Fruit fly (Drosophila melanogaster) whole organism, embryonic: ENCODE results near the gene CG18765.

ENCODE experiments used
- Bteb2 ChIP-seq: fragments of 200-800 bp; sonication (Bioruptor generic); optimal IDR thresholded peaks from 2 replicates; lab custom pipeline; 2016; ENCODE audit warnings: missing biosample characterization, missing genetic modification characterization
- CG10267 ChIP-seq: fragments of 200-800 bp; sonication (Bioruptor generic); optimal IDR thresholded peaks from 2 replicates; lab custom pipeline; 2018; ENCODE audit warnings: missing biosample characterization, mild to moderate bottlenecking, missing genetic modification characterization, moderate library complexity
- CG1602 ChIP-seq: fragments of 200-800 bp; sonication (Bioruptor generic); optimal IDR thresholded peaks from 3 replicates; lab custom pipeline; 2016; ENCODE audit warnings: missing biosample characterization, missing genetic modification characterization
- CG18599 ChIP-seq: fragments of 200-800 bp; sonication (Bioruptor generic); optimal IDR thresholded peaks from 3 replicates; lab custom pipeline; 2017; ENCODE audit warnings: missing biosample characterization, missing genetic modification characterization, mild to moderate bottlenecking, moderate library complexity, missing genetic modification reagents
- CG2875 ChIP-seq: fragments of 200-800 bp; sonication (Bioruptor generic); optimal IDR thresholded peaks from 2 replicates; lab custom pipeline; 2017; ENCODE audit warnings: missing biosample characterization, mild to moderate bottlenecking, missing genetic modification characterization, missing genetic modification reagents
- CG2889 ChIP-seq: fragments of 200-800 bp; sonication (Bioruptor generic); IDR thresholded peaks from 3 replicates; pipeline ENCODE4 v1.3.6; 2022; ENCODE audit warnings: missing biosample characterization, missing genetic modification characterization
- CG3065 ChIP-seq: fragments of 200-800 bp; sonication (Bioruptor generic); optimal IDR thresholded peaks from 2 replicates; lab custom pipeline; 2016; ENCODE audit warnings: missing biosample characterization, missing genetic modification characterization
- CG32772 ChIP-seq: fragments of 200-800 bp; sonication (Bioruptor generic); IDR thresholded peaks from 2 replicates; pipeline ENCODE4 v1.3.6; 2022; ENCODE audit warnings: missing biosample characterization, missing genetic modification characterization
- CG33213 ChIP-seq: fragments of 200-800 bp; sonication (Bioruptor generic); optimal IDR thresholded peaks from 3 replicates; lab custom pipeline; 2016; ENCODE audit warnings: missing biosample characterization, missing genetic modification characterization
- CG4282 ChIP-seq: fragments of 200-800 bp; sonication (Bioruptor generic); optimal IDR thresholded peaks from 2 replicates; lab custom pipeline; 2016; ENCODE audit warnings: missing biosample characterization, missing genetic modification characterization
- CG43689 ChIP-seq: fragments of 200-800 bp; sonication (Bioruptor generic); IDR thresholded peaks from 2 replicates; pipeline ENCODE4 v1.3.6; 2022; ENCODE audit warnings: missing biosample characterization, missing genetic modification characterization
- CG4707 ChIP-seq: fragments of 200-800 bp; sonication (Bioruptor generic); optimal IDR thresholded peaks from 2 replicates; lab custom pipeline; 2018; ENCODE audit warnings: missing biosample characterization, mild to moderate bottlenecking, missing genetic modification characterization, moderate library complexity
- CG4854 ChIP-seq: fragments of 200-800 bp; sonication (Bioruptor generic); optimal IDR thresholded peaks from 2 replicates; lab custom pipeline; 2016; ENCODE audit warnings: missing biosample characterization, missing genetic modification characterization, inconsistent platforms
- CG6254 ChIP-seq: fragments of 200-800 bp; sonication (Bioruptor generic); optimal IDR thresholded peaks from 3 replicates; lab custom pipeline; 2017; ENCODE audit warnings: mild to moderate bottlenecking, missing biosample characterization, missing genetic modification reagents, missing genetic modification characterization
- CG8089 ChIP-seq: fragments of 200-800 bp; sonication (Bioruptor generic); optimal IDR thresholded peaks from 3 replicates; lab custom pipeline; 2016; ENCODE audit warnings: missing biosample characterization, missing genetic modification characterization
- CG8281 ChIP-seq: fragments of 200-800 bp; sonication (Bioruptor generic); optimal IDR thresholded peaks from 2 replicates; lab custom pipeline; 2018; ENCODE audit warnings: missing biosample characterization, mild to moderate bottlenecking, missing genetic modification characterization, moderate library complexity
- CG9932 ChIP-seq: fragments of 200-800 bp; sonication (Bioruptor generic); IDR thresholded peaks from 2 replicates; pipeline ENCODE4 v1.3.6; 2022; ENCODE audit warnings: missing biosample characterization, missing genetic modification characterization
- Doc3 ChIP-seq: fragments of 200-800 bp; sonication (Bioruptor generic); IDR thresholded peaks from 3 replicates; pipeline ENCODE4 v1.3.6; 2022; ENCODE audit warnings: missing biosample characterization, missing genetic modification characterization; ENCODE audit not compliant: partially characterized antibody
- Dref ChIP-seq: fragments of 200-800 bp; sonication (Bioruptor generic); IDR thresholded peaks from 2 replicates; pipeline ENCODE4 v1.3.6; 2022; ENCODE audit warnings: missing biosample characterization, missing genetic modification characterization
- Gsc ChIP-seq: fragments of 200-800 bp; sonication (Bioruptor generic); IDR thresholded peaks from 2 replicates; pipeline ENCODE4 v1.3.6; 2022; ENCODE audit warnings: missing biosample characterization, missing genetic modification characterization
- H15 ChIP-seq: fragments of 200-800 bp; sonication (Bioruptor generic); IDR thresholded peaks from 3 replicates; pipeline ENCODE4 v1.3.6; 2022; ENCODE audit warnings: missing biosample characterization, missing genetic modification characterization
- Lhr ChIP-seq: fragments of 200-800 bp; sonication (Bioruptor generic); optimal IDR thresholded peaks from 3 replicates; lab custom pipeline; 2017; ENCODE audit warnings: mild to moderate bottlenecking, missing biosample characterization, missing genetic modification reagents, missing genetic modification characterization
- NC2β ChIP-seq: fragments of 200-800 bp; sonication (Bioruptor generic); optimal IDR thresholded peaks from 2 replicates; lab custom pipeline; 2016; ENCODE audit warnings: missing biosample characterization, missing genetic modification characterization
- Neu2 ChIP-seq: fragments of 200-800 bp; sonication (Bioruptor generic); optimal IDR thresholded peaks from 3 replicates; lab custom pipeline; 2016; ENCODE audit warnings: missing biosample characterization, missing genetic modification characterization, borderline replicate concordance
- Pdp1 ChIP-seq, 2 experiments: fragments of 200-800 bp; sonication (Bioruptor generic); optimal IDR thresholded peaks; 3 replicates each; lab custom pipeline; 2016; ENCODE audit warnings: missing biosample characterization in 2 of 2, missing genetic modification characterization in 2 of 2, mild to moderate bottlenecking in 1 of 2, moderate library complexity in 1 of 2
- Scr ChIP-seq: fragments of 200-800 bp; sonication (Bioruptor generic); IDR thresholded peaks from 2 replicates; pipeline ENCODE4 v1.3.6; 2022; ENCODE audit warnings: missing biosample characterization, missing genetic modification characterization; ENCODE audit not compliant: partially characterized antibody
- Vsx1 ChIP-seq: fragments of 200-800 bp; sonication (Bioruptor generic); optimal IDR thresholded peaks from 2 replicates; lab custom pipeline; 2017; ENCODE audit warnings: missing biosample characterization, mild to moderate bottlenecking, missing genetic modification characterization, missing genetic modification reagents
- ab ChIP-seq: fragments of 200-800 bp; sonication (Bioruptor generic); optimal IDR thresholded peaks from 2 replicates; lab custom pipeline; 2016; ENCODE audit warnings: missing biosample characterization, missing genetic modification characterization
- fd102C ChIP-seq: fragments of 200-800 bp; sonication (Bioruptor generic); optimal IDR thresholded peaks from 2 replicates; lab custom pipeline; 2018; ENCODE audit warnings: missing biosample characterization, mild to moderate bottlenecking, missing genetic modification characterization, moderate library complexity
- fd96Cb ChIP-seq: fragments of 200-800 bp; sonication (Bioruptor generic); optimal IDR thresholded peaks from 2 replicates; lab custom pipeline; 2018; ENCODE audit warnings: missing biosample characterization, mild to moderate bottlenecking, missing genetic modification characterization, moderate library complexity
- gcm ChIP-seq: fragments of 200-800 bp; sonication (Bioruptor generic); optimal IDR thresholded peaks from 2 replicates; lab custom pipeline; 2019; ENCODE audit warnings: missing biosample characterization, mild to moderate bottlenecking, missing genetic modification characterization, moderate library complexity
- gfzf ChIP-seq: fragments of 200-800 bp; sonication (Bioruptor generic); optimal IDR thresholded peaks from 2 replicates; lab custom pipeline; 2016; ENCODE audit warnings: missing biosample characterization, mild to moderate bottlenecking, missing genetic modification characterization, moderate library complexity
- grau ChIP-seq: fragments of 200-800 bp; optimal IDR thresholded peaks from 3 replicates; lab custom pipeline; 2019; ENCODE audit warnings: missing biosample characterization, mild to moderate bottlenecking, missing genetic modification characterization, moderate library complexity
- hbn ChIP-seq: fragments of 200-800 bp; sonication (Bioruptor generic); IDR thresholded peaks from 2 replicates; pipeline ENCODE4 v1.3.6; 2022; ENCODE audit warnings: missing biosample characterization, missing genetic modification characterization; ENCODE audit not compliant: partially characterized antibody
- ind ChIP-seq: fragments of 200-800 bp; sonication (Bioruptor generic); optimal IDR thresholded peaks from 3 replicates; lab custom pipeline; 2016; ENCODE audit warnings: missing biosample characterization, missing genetic modification characterization
- jumu ChIP-seq: fragments of 200-800 bp; sonication (Bioruptor generic); optimal IDR thresholded peaks from 3 replicates; lab custom pipeline; 2016; ENCODE audit warnings: missing biosample characterization, missing genetic modification characterization
- nerfin-2 ChIP-seq: fragments of 200-800 bp; sonication (Bioruptor generic); IDR thresholded peaks from 2 replicates; pipeline ENCODE4 v1.3.6; 2022; ENCODE audit warnings: missing biosample characterization, missing genetic modification characterization; ENCODE audit not compliant: partially characterized antibody
- nmo ChIP-seq: fragments of 200-800 bp; sonication (Bioruptor generic); optimal IDR thresholded peaks from 2 replicates; lab custom pipeline; 2018; ENCODE audit warnings: missing biosample characterization, mild to moderate bottlenecking, missing genetic modification characterization, moderate library complexity
- nom ChIP-seq: fragments of 200-800 bp; sonication (Bioruptor generic); optimal IDR thresholded peaks from 2 replicates; lab custom pipeline; 2017; ENCODE audit warnings: missing biosample characterization, missing genetic modification characterization, mild to moderate bottlenecking, moderate library complexity, missing genetic modification reagents
- p53 ChIP-seq: fragments of 200-800 bp; sonication (Bioruptor generic); optimal IDR thresholded peaks from 2 replicates; lab custom pipeline; 2016; ENCODE audit warnings: missing biosample characterization, missing genetic modification characterization
- pb ChIP-seq: fragments of 200-800 bp; sonication (Bioruptor generic); optimal IDR thresholded peaks from 3 replicates; lab custom pipeline; 2016; ENCODE audit warnings: missing biosample characterization, missing genetic modification characterization
- peb ChIP-seq: fragments of 200-800 bp; sonication (Bioruptor generic); IDR thresholded peaks from 2 replicates; pipeline ENCODE4 v1.3.6; 2022; ENCODE audit warnings: missing biosample characterization, missing genetic modification characterization
- slp2 ChIP-seq: fragments of 200-800 bp; sonication (Bioruptor generic); optimal IDR thresholded peaks from 2 replicates; lab custom pipeline; 2016; ENCODE audit warnings: missing biosample characterization, missing genetic modification characterization
- so ChIP-seq: fragments of 200-800 bp; sonication (Bioruptor generic); IDR thresholded peaks from 3 replicates; pipeline ENCODE4 v1.3.6; 2022; ENCODE audit warnings: missing biosample characterization, missing genetic modification characterization
- sqz ChIP-seq: fragments of 200-800 bp; sonication (Bioruptor generic); optimal IDR thresholded peaks from 3 replicates; lab custom pipeline; 2018; ENCODE audit warnings: missing biosample characterization, mild to moderate bottlenecking, missing genetic modification characterization
- stc ChIP-seq: fragments of 200-800 bp; sonication (Bioruptor generic); IDR thresholded peaks from 2 replicates; pipeline ENCODE4 v1.3.6; 2022; ENCODE audit warnings: missing biosample characterization, missing genetic modification characterization
- trh ChIP-seq: fragments of 200-800 bp; sonication (Bioruptor generic); optimal IDR thresholded peaks from 2 replicates; lab custom pipeline; 2016; ENCODE audit warnings: missing biosample characterization, missing genetic modification characterization
- unpg ChIP-seq: fragments of 200-800 bp; sonication (Bioruptor generic); optimal IDR thresholded peaks from 3 replicates; lab custom pipeline; 2018; ENCODE audit warnings: missing biosample characterization, mild to moderate bottlenecking, missing genetic modification characterization, moderate library complexity

Gene CG18765

dm6 chr3R:11650105-11651039 lies 41.2 kb downstream of the CG18765 start, which contains the start of the genes Csk and Elp1 (continued):
- TF ChIP-seq fd96Cb (peak; percentile 7), gfzf (GFP tag; lab: Kevin White, UChicago) (peak; percentile 82), fd102C (GFP tag; lab: Kevin White, UChicago) (peak; percentile 34), H15 (GFP tag; lab: Robert Waterston, UW) (no peak), Pdp1 (GFP tag; optimal IDR thresholded peaks at IDR 0.05; lab: Kevin White, UChicago) (peak; percentile 39 to 52), nmo (GFP tag; lab: Kevin White, UChicago) (peak; percentile 86), CG2889 (GFP tag; lab: Robert Waterston, UW) (no peak), CG8089 (GFP tag; lab: Kevin White, UChicago) (no peak), grau (peak; percentile 69), Lhr (GFP tag; lab: Kevin White, UChicago) (peak; percentile 69), CG18599 (GFP tag; lab: Kevin White, UChicago) (peak; percentile 63), Scr (GFP tag; lab: Robert Waterston, UW) (peak; percentile 36; the same call in 1 of the 2 replicates), CG9932 (GFP tag; lab: Robert Waterston, UW) (peak; percentile 69), nom (GFP tag; lab: Kevin White, UChicago) (peak; percentile 44), CG3065 (GFP tag; lab: Kevin White, UChicago) (no peak), CG2875 (no peak), gcm (GFP tag; lab: Kevin White, UChicago) (no peak), CG8281 (tag; lab: Kevin White, UChicago) (peak; percentile 5), CG4707 (GFP tag; lab: Kevin White, UChicago) (no peak), jumu (GFP tag; lab: Kevin White, UChicago) (no peak), nerfin-2 (GFP tag; lab: Robert Waterston, UW) (no peak), Doc3 (GFP tag; lab: Robert Waterston, UW) (no peak), trh (no peak), ab (GFP tag; lab: Kevin White, UChicago) (peak; percentile 23), CG43689 (GFP tag; lab: Robert Waterston, UW) (no peak), stc (GFP tag; lab: Robert Waterston, UW) (no peak), Bteb2 (GFP tag; lab: Kevin White, UChicago) (no peak), slp2 (GFP tag; lab: Kevin White, UChicago) (no peak), ind (peak; percentile 50), p53 (no peak), Dref (GFP tag; lab: Robert Waterston, UW) (peak; percentile 30; the same call in 1 of the 2 replicates), NC2β (GFP tag; lab: Kevin White, UChicago) (no peak), CG33213 (peak; percentile 40), Neu2 (GFP tag; lab: Kevin White, UChicago) (no peak), CG10267 (tag; lab: Kevin White, UChicago) (peak; percentile 98), hbn (GFP tag; lab: Robert Waterston, UW) (no peak), CG1602 (GFP tag; lab: Kevin White, UChicago) (peak; percentile 51), pb (GFP tag; lab: Kevin White, UChicago) (no peak), Vsx1 (GFP tag; lab: Kevin White, UChicago) (peak; percentile 20), unpg (GFP tag; lab: Kevin White, UChicago) (peak; percentile 50), CG4854 (peak; percentile 16), Gsc (GFP tag; lab: Robert Waterston, UW) (no peak), CG32772 (GFP tag; lab: Robert Waterston, UW) (no peak), so (GFP tag; lab: Robert Waterston, UW) (no peak), CG6254 (GFP tag; lab: Kevin White, UChicago) (no peak), peb (GFP tag; lab: Robert Waterston, UW) (no peak), CG4282 (GFP tag; lab: Kevin White, UChicago) (no peak), sqz (GFP tag; lab: Kevin White, UChicago) (peak; percentile 20)
